Worm (Caenorhabditis elegans) whole organism, young adult: ENCODE data around the gene Y45F3A.1.

Experiments used
- B0336.3 ChIP-seq: fragments of 200-800 bp; sonication (Bioruptor generic); IDR thresholded peaks from 2 replicates; pipeline ENCODE4 v1.3.6; 2022; ENCODE audit warnings: missing genetic modification characterization, missing compliant biosample characterization
- F23B12.7 ChIP-seq: sonication (generic microtip); optimal IDR thresholded peaks from 2 replicates; lab custom pipeline; 2017; ENCODE audit warnings: missing genetic modification characterization, mild to moderate bottlenecking, missing compliant biosample characterization, antibody characterized with exemption, moderate library complexity; ENCODE audit not compliant: insufficient read depth
- T26A5.8 ChIP-seq: sonication (generic microtip); optimal IDR thresholded peaks from 2 replicates; lab custom pipeline; 2016; ENCODE audit warnings: missing genetic modification characterization, missing compliant biosample characterization
- Y53F4B.3 ChIP-seq: fragments of 200-800 bp; sonication (Bioruptor generic); IDR thresholded peaks from 2 replicates; pipeline ENCODE4 v1.3.6; 2022; ENCODE audit warnings: missing genetic modification reagents, missing genetic modification characterization, missing compliant biosample characterization
- Y53G8AR.9 ChIP-seq: fragments of 200-800 bp; sonication (Bioruptor generic); conservative IDR thresholded peaks from 2 replicates; pipeline ENCODE4 v1.3.6; 2022; ENCODE audit warnings: missing genetic modification reagents, missing genetic modification characterization, missing compliant biosample characterization
- Y56A3A.18 ChIP-seq: fragments of 200-800 bp; sonication (Bioruptor generic); IDR thresholded peaks from 2 replicates; pipeline ENCODE4 v1.3.6; 2022; ENCODE audit warnings: missing genetic modification reagents, missing genetic modification characterization, missing compliant biosample characterization
- akir-1 ChIP-seq: fragments of 200-800 bp; sonication (Bioruptor generic); optimal IDR thresholded peaks from 2 replicates; lab custom pipeline; 2018; ENCODE audit warnings: mild to moderate bottlenecking, missing genetic modification characterization, moderate library complexity, missing compliant biosample characterization
- atf-7 ChIP-seq: sonication (generic microtip); optimal IDR thresholded peaks from 2 replicates; lab custom pipeline; 2017; ENCODE audit warnings: mild to moderate bottlenecking, missing genetic modification characterization, missing compliant biosample characterization
- athp-1 ChIP-seq: sonication (generic microtip); optimal IDR thresholded peaks from 2 replicates; lab custom pipeline; 2017; ENCODE audit warnings: mild to moderate bottlenecking, missing genetic modification characterization, missing compliant biosample characterization
- cebp-1 ChIP-seq, 2 experiments: fragments of 200-800 bp in 1 of 2; sonication (Bioruptor generic) in 1 of 2; sonication (generic microtip) in 1 of 2; IDR thresholded peaks in 1 of 2; optimal IDR thresholded peaks in 1 of 2; 2 replicates each; pipeline versions ENCODE4 v1.3.6 to Lab custom; 2017 to 2022; ENCODE audit warnings: missing compliant biosample characterization in 2 of 2, missing genetic modification characterization in 2 of 2, mild to moderate bottlenecking in 1 of 2, missing genetic modification reagents in 1 of 2, moderate library complexity in 1 of 2
- ceh-100 ChIP-seq: fragments of 200-800 bp; sonication (Bioruptor generic); IDR thresholded peaks from 2 replicates; pipeline ENCODE4 v1.3.6; 2022; ENCODE audit warnings: missing genetic modification reagents, missing genetic modification characterization, missing compliant biosample characterization
- ceh-40 ChIP-seq: fragments of 200-800 bp; sonication (Bioruptor generic); IDR thresholded peaks from 2 replicates; pipeline ENCODE4 v1.3.6; 2022; ENCODE audit warnings: missing genetic modification characterization, missing compliant biosample characterization
- ceh-58 ChIP-seq: fragments of 200-800 bp; sonication (Bioruptor generic); IDR thresholded peaks from 2 replicates; pipeline ENCODE4 v1.3.6; 2022; ENCODE audit warnings: missing genetic modification characterization, missing compliant biosample characterization
- dox-1 ChIP-seq: fragments of 200-800 bp; sonication (Bioruptor generic); IDR thresholded peaks from 2 replicates; pipeline ENCODE4 v1.3.6; 2022; ENCODE audit warnings: missing genetic modification reagents, missing genetic modification characterization, missing compliant biosample characterization
- dpff-1 ChIP-seq: sonication (generic microtip); optimal IDR thresholded peaks from 2 replicates; lab custom pipeline; 2017; ENCODE audit warnings: mild to moderate bottlenecking, missing genetic modification characterization, missing compliant biosample characterization
- ekl-4 ChIP-seq: fragments of 200-800 bp; sonication (Bioruptor generic); IDR thresholded peaks from 2 replicates; pipeline ENCODE4 v1.3.6; 2022; ENCODE audit warnings: missing genetic modification reagents, missing genetic modification characterization, missing compliant biosample characterization
- ets-4 ChIP-seq: fragments of 200-800 bp; sonication (Bioruptor generic); optimal IDR thresholded peaks from 2 replicates; lab custom pipeline; 2018; ENCODE audit warnings: mild to moderate bottlenecking, missing genetic modification characterization, missing compliant biosample characterization
- hmg-1.2 ChIP-seq: fragments of 200-800 bp; sonication (Bioruptor generic); IDR thresholded peaks from 2 replicates; pipeline ENCODE4 v1.3.6; 2022; ENCODE audit warnings: missing genetic modification reagents, missing genetic modification characterization, missing compliant biosample characterization
- hmg-20 ChIP-seq: fragments of 200-800 bp; sonication (Bioruptor generic); IDR thresholded peaks from 2 replicates; pipeline ENCODE4 v1.3.6; 2022; ENCODE audit warnings: missing genetic modification reagents, missing genetic modification characterization, missing compliant biosample characterization
- hsf-1 ChIP-seq: fragments of 200-800 bp; sonication (Bioruptor generic); IDR thresholded peaks from 2 replicates; pipeline ENCODE4 v1.3.6; 2022; ENCODE audit warnings: missing genetic modification reagents, missing genetic modification characterization, missing compliant biosample characterization
- lag-1 ChIP-seq: fragments of 200-800 bp; sonication (Bioruptor generic); IDR thresholded peaks from 2 replicates; pipeline ENCODE4 v1.3.6; 2022; ENCODE audit warnings: missing genetic modification reagents, missing genetic modification characterization, missing compliant biosample characterization
- let-526 ChIP-seq: fragments of 200-800 bp; sonication (Bioruptor generic); IDR thresholded peaks from 2 replicates; pipeline ENCODE4 v1.3.6; 2022; ENCODE audit warnings: missing genetic modification reagents, missing genetic modification characterization, missing compliant biosample characterization
- lin-26 ChIP-seq: fragments of 200-800 bp; sonication (Bioruptor generic); IDR thresholded peaks from 2 replicates; pipeline ENCODE4 v1.3.6; 2022; ENCODE audit warnings: missing genetic modification reagents, missing genetic modification characterization, missing compliant biosample characterization
- lin-35 ChIP-seq, 3 experiments: fragments of 150-350 bp in 2 of 3; sonication (generic microtip) in 1 of 3; optimal IDR thresholded peaks; 2 replicates each; lab custom pipeline; 2014 to 2018; ENCODE audit warnings: missing biosample characterization in 3 of 3, missing genetic modification characterization in 3 of 3, missing genetic modification reagents in 3 of 3
- mcd-1 ChIP-seq: fragments of 200-800 bp; sonication (Bioruptor generic); IDR thresholded peaks from 2 replicates; pipeline ENCODE4 v1.3.6; 2022; ENCODE audit warnings: missing genetic modification reagents, missing genetic modification characterization, missing compliant biosample characterization
- nhr-120 ChIP-seq: fragments of 200-800 bp; sonication (Bioruptor generic); IDR thresholded peaks from 2 replicates; pipeline ENCODE4 v1.3.6; 2022; ENCODE audit warnings: missing genetic modification characterization, missing compliant biosample characterization
- nhr-80 ChIP-seq: sonication (generic microtip); optimal IDR thresholded peaks from 2 replicates; lab custom pipeline; 2016; ENCODE audit warnings: missing genetic modification characterization, missing compliant biosample characterization
- nhr-90 ChIP-seq: sonication (generic microtip); optimal IDR thresholded peaks from 2 replicates; lab custom pipeline; 2016; ENCODE audit warnings: missing genotype, mild to moderate bottlenecking, missing genetic modification characterization, missing compliant biosample characterization
- pbrm-1 ChIP-seq: fragments of 200-800 bp; sonication (Bioruptor generic); IDR thresholded peaks from 2 replicates; pipeline ENCODE4 v1.3.6; 2022; ENCODE audit warnings: missing genetic modification reagents, missing genetic modification characterization, missing compliant biosample characterization
- rcor-1 ChIP-seq: fragments of 200-800 bp; sonication (Bioruptor generic); IDR thresholded peaks from 2 replicates; pipeline ENCODE4 v1.3.6; 2022; ENCODE audit warnings: missing genetic modification reagents, missing genetic modification characterization, missing compliant biosample characterization
- repo-1 ChIP-seq: sonication (generic microtip); optimal IDR thresholded peaks from 2 replicates; lab custom pipeline; 2017; ENCODE audit warnings: mild to moderate bottlenecking, missing genetic modification characterization, missing compliant biosample characterization
- sdz-38 ChIP-seq: sonication (generic microtip); optimal IDR thresholded peaks from 2 replicates; lab custom pipeline; 2016; ENCODE audit warnings: missing genotype, missing genetic modification characterization, missing compliant biosample characterization
- snpc-4 ChIP-seq, 5 experiments: fragments of 150-350 bp in 1 of 5; sonication (generic microtip) in 4 of 5; optimal IDR thresholded peaks; 2 replicates each; lab custom pipeline; 2014 to 2018; ENCODE audit warnings: missing genetic modification characterization in 5 of 5, missing biosample characterization in 3 of 5, antibody characterized with exemption in 2 of 5, mild to moderate bottlenecking in 2 of 5, missing compliant biosample characterization in 2 of 5, missing genotype in 2 of 5, moderate library complexity in 2 of 5, missing genetic modification reagents in 1 of 5
- tlf-1 ChIP-seq: fragments of 200-800 bp; sonication (Bioruptor generic); optimal IDR thresholded peaks from 2 replicates; lab custom pipeline; 2018; ENCODE audit warnings: mild to moderate bottlenecking, missing genetic modification characterization, missing compliant biosample characterization
- unc-62 ChIP-seq: fragments of 150-350 bp; optimal IDR thresholded peaks from 2 replicates; lab custom pipeline; 2014; ENCODE audit warnings: missing biosample characterization, missing genetic modification reagents, missing genetic modification characterization
- zfh-2 ChIP-seq: fragments of 200-800 bp; sonication (Bioruptor generic); conservative IDR thresholded peaks from 2 replicates; pipeline ENCODE4 v1.3.6; 2022; ENCODE audit warnings: missing genetic modification reagents, missing genetic modification characterization, missing compliant biosample characterization
- ztf-26 ChIP-seq: sonication (generic microtip); optimal IDR thresholded peaks from 2 replicates; lab custom pipeline; 2017; ENCODE audit warnings: missing genetic modification characterization, missing compliant biosample characterization
- ztf-3 ChIP-seq: fragments of 200-800 bp; sonication (Bioruptor generic); optimal IDR thresholded peaks from 2 replicates; lab custom pipeline; 2018; ENCODE audit warnings: mild to moderate bottlenecking, missing genetic modification characterization, missing compliant biosample characterization

The Y45F3A.1 gene

DNA sequence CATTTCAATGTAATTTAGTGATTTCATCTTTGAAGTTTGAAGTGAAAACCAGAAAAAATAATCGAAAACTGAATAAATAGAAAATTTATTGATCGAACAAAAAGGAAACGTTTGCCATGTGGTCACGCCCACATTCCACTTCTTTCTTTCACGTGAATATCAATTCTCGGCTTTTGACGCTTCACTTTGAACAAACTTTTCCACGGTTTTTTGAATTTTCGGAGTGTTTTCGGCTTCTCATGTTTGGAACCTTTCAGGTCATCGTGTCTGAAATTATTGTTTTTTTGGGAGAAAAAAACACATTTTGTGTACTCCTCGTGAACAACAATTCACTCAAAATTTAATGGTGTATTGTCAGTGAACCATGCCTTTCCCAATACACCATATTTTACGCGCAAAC, 8.8 kb downstream of the Y45F3A.1 start, which contains the start of gene T21C12.8:
Gene T21C12.8, minus strand, starts transcription at position 101 of the 400 bp plus-strand sequence.
- TF ChIP-seq ekl-4 (GFP tag; lab: Robert Waterston, UW) (no peak), dpff-1 (tag; lab: Kevin White, UChicago) (no peak), lag-1 (no peak), hmg-20 (GFP tag; lab: Robert Waterston, UW) (no peak), ceh-40 (GFP tag; lab: Robert Waterston, UW) (no peak), Y53F4B.3 (GFP tag; lab: Robert Waterston, UW) (no peak), T26A5.8 (tag; lab: Kevin White, UChicago) (no peak), lin-35 (GFP tag; optimal IDR thresholded peaks at IDR 0.05; lab: Kevin White, UChicago) (no peak), nhr-90 (no peak), dox-1 (no peak), ceh-58 (no peak), F23B12.7 (tag; lab: Kevin White, UChicago) (no peak), sdz-38 (tag; lab: Kevin White, UChicago) (no peak), hsf-1 (GFP tag; lab: Robert Waterston, UW) (no peak), ceh-100 (GFP tag; lab: Robert Waterston, UW) (no peak), B0336.3 (no peak), pbrm-1 (GFP tag; lab: Robert Waterston, UW) (no peak), akir-1 (GFP tag; lab: Kevin White, UChicago) (no peak)

DNA sequence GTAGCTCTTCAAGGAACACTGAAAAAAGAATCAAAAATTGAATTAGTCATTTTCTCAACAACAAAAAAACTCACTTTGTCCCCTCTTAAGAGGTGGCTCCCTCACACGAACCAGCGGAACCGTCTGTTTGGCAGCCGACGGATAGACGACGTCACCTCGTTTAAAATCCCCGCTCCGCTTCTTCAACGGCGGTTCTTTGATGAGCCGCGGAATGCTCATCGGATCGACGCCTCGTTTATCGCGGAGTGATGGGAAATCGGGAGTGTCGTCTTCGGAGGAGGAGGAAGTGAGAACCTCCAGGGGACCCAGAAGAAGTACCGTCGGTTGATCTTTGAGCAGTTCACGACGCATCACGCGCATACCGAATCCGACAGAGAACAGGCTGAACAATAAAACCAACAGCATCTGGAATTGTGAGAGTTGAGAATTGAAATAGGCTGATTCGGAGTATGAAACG, 22.9 kb downstream of the Y45F3A.1 start, which contains the start of gene nlp-68:
Gene nlp-68, minus strand, starts transcription at position 407 of the 457 bp plus-strand sequence.
- TF ChIP-seq T26A5.8 (tag; lab: Kevin White, UChicago) (no peak), zfh-2 (GFP tag; lab: Robert Waterston, UW) (peak; percentile 61; the same call in 1 of the 2 replicates), rcor-1 (GFP tag; lab: Robert Waterston, UW) (no peak)
- TF ChIP-seq, all 124 proteins: peak for 1

DNA sequence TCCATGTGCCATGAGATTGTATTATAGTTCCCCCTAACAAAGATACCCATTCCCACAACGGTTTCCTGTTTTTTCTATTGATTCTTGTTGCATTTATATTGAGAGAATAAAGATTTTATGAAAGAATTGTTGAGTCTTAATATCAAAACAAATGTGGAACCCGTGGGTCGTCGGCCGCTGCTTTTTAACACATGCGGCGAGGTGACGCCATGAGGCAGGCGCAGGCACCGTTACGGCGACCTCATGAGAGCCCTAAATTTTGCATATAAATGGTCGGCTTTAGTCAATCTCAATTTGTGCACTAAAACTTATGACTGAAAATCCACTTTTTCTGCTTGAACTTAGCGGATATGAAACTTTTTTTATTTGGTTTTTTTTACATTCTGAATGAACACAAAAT, 24.2 kb downstream of the Y45F3A.1 start:
- TF ChIP-seq Y53G8AR.9 (GFP tag; lab: Robert Waterston, UW) (0 out of 2 replicates have a peak, but pooled peaks have one; percentile 51), ztf-26 (tag; lab: Kevin White, UChicago) (peak; percentile 62), hsf-1 (GFP tag; lab: Robert Waterston, UW) (no peak), sdz-38 (tag; lab: Kevin White, UChicago) (no peak), tlf-1 (GFP tag; lab: Kevin White, UChicago) (peak; percentile 9), nhr-90 (peak; percentile 26), ztf-3 (GFP tag; lab: Kevin White, UChicago) (no peak), dox-1 (peak; percentile 17; the same call in 1 of the 2 replicates), cebp-1 (GFP tag; IDR thresholded peaks at IDR 0.05; lab: Robert Waterston, UW) (no peak), cebp-1 (tag; optimal IDR thresholded peaks at IDR 0.05; lab: Kevin White, UChicago) (peak; percentile 37), repo-1 (tag; lab: Kevin White, UChicago) (peak; percentile 55), ets-4 (no peak), unc-62 (GFP tag; lab: Kevin White, UChicago) (no peak), lin-26 (GFP tag; lab: Robert Waterston, UW) (0 out of 2 replicates have a peak, but pooled peaks have one; percentile 21), athp-1 (no peak), hmg-1.2 (peak; percentile 5; the same call in 1 of the 2 replicates), snpc-4 (GFP tag; optimal IDR thresholded peaks at IDR 0.05; lab: Kevin White, UChicago) (no peak), snpc-4 (tag; optimal IDR thresholded peaks at IDR 0.05; lab: Kevin White, UChicago) (peak in 3 of 4 experiments; percentile 26 to 65 (median 47)), B0336.3 (0 out of 2 replicates have a peak, but pooled peaks have one; percentile 19), atf-7 (tag; lab: Kevin White, UChicago) (peak; percentile 2), nhr-80 (tag; lab: Kevin White, UChicago) (peak; percentile 10), pbrm-1 (GFP tag; lab: Robert Waterston, UW) (0 out of 2 replicates have a peak, but pooled peaks have one; percentile 14), mcd-1 (peak; percentile 36; the same call in 1 of the 2 replicates), nhr-120 (GFP tag; lab: Robert Waterston, UW) (0 out of 2 replicates have a peak, but pooled peaks have one; percentile 55), Y56A3A.18 (0 out of 2 replicates have a peak, but pooled peaks have one; percentile 58), let-526 (GFP tag; lab: Robert Waterston, UW) (0 out of 2 replicates have a peak, but pooled peaks have one; percentile 33)
